Worm (Caenorhabditis elegans) whole organism, L3 larva: ENCODE results near the gene C17B7.12.

ENCODE experiments used
- R02D3.7 ChIP-seq: fragments of 150-350 bp; optimal IDR thresholded peaks from 2 replicates; lab custom pipeline; 2014; ENCODE audit warnings: missing biosample characterization, missing genetic modification characterization
- ZK546.5 ChIP-seq: sonication (generic microtip); optimal IDR thresholded peaks from 2 replicates; lab custom pipeline; 2017; ENCODE audit warnings: missing biosample characterization, missing genetic modification characterization
- aly-2 ChIP-seq: fragments of 150-350 bp; optimal IDR thresholded peaks from 2 replicates; lab custom pipeline; 2014; ENCODE audit warnings: missing biosample characterization, missing genetic modification characterization
- ama-1 ChIP-seq: fragments of 150-350 bp; optimal IDR thresholded peaks from 2 replicates; lab custom pipeline; 2018
- ceh-28 ChIP-seq: fragments of 150-350 bp; optimal IDR thresholded peaks from 2 replicates; lab custom pipeline; 2014; ENCODE audit warnings: missing biosample characterization, missing genetic modification reagents, missing genetic modification characterization
- ceh-82 ChIP-seq: fragments of 150-350 bp; optimal IDR thresholded peaks from 2 replicates; lab custom pipeline; 2014; ENCODE audit warnings: missing biosample characterization, missing genetic modification characterization
- egl-27 ChIP-seq: sonication (generic microtip); optimal IDR thresholded peaks from 4 replicates; lab custom pipeline; 2017; ENCODE audit warnings: missing biosample characterization, missing genetic modification reagents, missing genetic modification characterization
- egl-5 ChIP-seq: fragments of 150-350 bp; optimal IDR thresholded peaks from 2 replicates; lab custom pipeline; 2017; ENCODE audit warnings: missing biosample characterization, missing genetic modification reagents, missing genetic modification characterization, inconsistent platforms
- elt-1 ChIP-seq: fragments of 150-350 bp; optimal IDR thresholded peaks from 2 replicates; lab custom pipeline; 2014; ENCODE audit warnings: missing biosample characterization, missing genetic modification characterization
- elt-2 ChIP-seq: sonication (generic microtip); optimal IDR thresholded peaks from 2 replicates; lab custom pipeline; 2016; ENCODE audit warnings: missing genetic modification reagents, mild to moderate bottlenecking, missing genetic modification characterization, missing compliant biosample characterization
- elt-3 ChIP-seq, 3 experiments: fragments of 150-350 bp in 1 of 3; sonication (generic microtip) in 2 of 3; optimal IDR thresholded peaks; 2 replicates in 2 of 3; 4 replicates in 1 of 3; lab custom pipeline; 2014 to 2017; ENCODE audit warnings: missing biosample characterization in 3 of 3, missing genetic modification characterization in 3 of 3
- eor-1 ChIP-seq, 2 experiments: fragments of 150-350 bp; optimal IDR thresholded peaks; 2 replicates each; lab custom pipeline; 2014 to 2018; ENCODE audit warnings: missing biosample characterization in 2 of 2, missing genetic modification characterization in 2 of 2
- fos-1 ChIP-seq: fragments of 150-350 bp; optimal IDR thresholded peaks from 2 replicates; lab custom pipeline; 2014; ENCODE audit warnings: missing biosample characterization, missing genetic modification characterization
- hmg-11 ChIP-seq: sonication (generic microtip); optimal IDR thresholded peaks from 2 replicates; lab custom pipeline; 2016; ENCODE audit warnings: missing genetic modification characterization, missing compliant biosample characterization
- jun-1 ChIP-seq: fragments of 150-350 bp; optimal IDR thresholded peaks from 2 replicates; lab custom pipeline; 2014; ENCODE audit warnings: missing biosample characterization, missing genetic modification reagents, missing genetic modification characterization
- lin-39 ChIP-seq: fragments of 150-350 bp; optimal IDR thresholded peaks from 2 replicates; lab custom pipeline; 2018; ENCODE audit warnings: missing biosample characterization, missing genetic modification reagents, missing genetic modification characterization
- lsy-12 ChIP-seq: sonication (generic microtip); optimal IDR thresholded peaks from 2 replicates; lab custom pipeline; 2016; ENCODE audit warnings: mild to moderate bottlenecking, missing genetic modification characterization, missing compliant biosample characterization
- mdl-1 ChIP-seq: fragments of 150-350 bp; optimal IDR thresholded peaks from 2 replicates; lab custom pipeline; 2014; ENCODE audit warnings: missing biosample characterization, missing genetic modification characterization
- mml-1 ChIP-seq: fragments of 150-350 bp; sonication (generic microtip); optimal IDR thresholded peaks from 3 replicates; lab custom pipeline; 2014; ENCODE audit warnings: missing biosample characterization, missing genetic modification characterization
- nfya-1 ChIP-seq: sonication (generic microtip); optimal IDR thresholded peaks from 2 replicates; lab custom pipeline; 2017; ENCODE audit warnings: missing genetic modification characterization, mild to moderate bottlenecking, missing compliant biosample characterization, antibody characterized with exemption, moderate library complexity; ENCODE audit not compliant: insufficient read depth
- nhr-11 ChIP-seq: fragments of 150-350 bp; optimal IDR thresholded peaks from 2 replicates; lab custom pipeline; 2014; ENCODE audit warnings: missing biosample characterization, missing genetic modification characterization
- nhr-12 ChIP-seq: fragments of 150-350 bp; optimal IDR thresholded peaks from 2 replicates; lab custom pipeline; 2014; ENCODE audit warnings: missing biosample characterization, missing genetic modification characterization
- nhr-23 ChIP-seq: fragments of 150-350 bp; optimal IDR thresholded peaks from 2 replicates; lab custom pipeline; 2014; ENCODE audit warnings: missing biosample characterization, missing genetic modification reagents, missing genetic modification characterization
- nhr-237 ChIP-seq: fragments of 150-350 bp; optimal IDR thresholded peaks from 2 replicates; lab custom pipeline; 2014; ENCODE audit warnings: missing biosample characterization, missing genetic modification characterization
- nhr-25 ChIP-seq: sonication (generic microtip); optimal IDR thresholded peaks from 2 replicates; lab custom pipeline; 2017; ENCODE audit warnings: missing biosample characterization, missing genetic modification characterization
- nhr-28 ChIP-seq: fragments of 150-350 bp; optimal IDR thresholded peaks from 2 replicates; lab custom pipeline; 2014; ENCODE audit warnings: missing biosample characterization, missing genetic modification characterization
- nhr-67 ChIP-seq: fragments of 150-350 bp; optimal IDR thresholded peaks from 2 replicates; lab custom pipeline; 2014; ENCODE audit warnings: missing biosample characterization, missing genetic modification characterization
- nhr-76 ChIP-seq: fragments of 150-350 bp; sonication (generic microtip); optimal IDR thresholded peaks from 5 replicates; lab custom pipeline; 2014; ENCODE audit warnings: missing biosample characterization, missing genetic modification characterization
- nhr-77 ChIP-seq: fragments of 150-350 bp; optimal IDR thresholded peaks from 2 replicates; lab custom pipeline; 2014; ENCODE audit warnings: missing biosample characterization, missing genetic modification characterization
- pha-4 ChIP-seq: fragments of 150-350 bp; optimal IDR thresholded peaks from 2 replicates; lab custom pipeline; 2014; ENCODE audit warnings: missing biosample characterization, missing genetic modification reagents, missing genetic modification characterization
- pqm-1 ChIP-seq: fragments of 150-350 bp; optimal IDR thresholded peaks from 2 replicates; lab custom pipeline; 2017; ENCODE audit warnings: missing biosample characterization, missing genetic modification characterization, inconsistent platforms
- sea-2 ChIP-seq: fragments of 150-350 bp; sonication (generic microtip); optimal IDR thresholded peaks from 4 replicates; lab custom pipeline; 2014; ENCODE audit warnings: missing biosample characterization, missing genetic modification reagents, missing genetic modification characterization
- skn-1 ChIP-seq: fragments of 150-350 bp; optimal IDR thresholded peaks from 2 replicates; lab custom pipeline; 2014; ENCODE audit warnings: missing biosample characterization, missing genetic modification characterization
- unc-39 ChIP-seq: sonication (generic microtip); optimal IDR thresholded peaks from 4 replicates; lab custom pipeline; 2017; ENCODE audit warnings: missing biosample characterization, missing genetic modification characterization
- unc-62 ChIP-seq: fragments of 150-350 bp; sonication (generic microtip); optimal IDR thresholded peaks from 4 replicates; lab custom pipeline; 2014; ENCODE audit warnings: missing biosample characterization, missing genetic modification reagents, missing genetic modification characterization
- zag-1 ChIP-seq: fragments of 150-350 bp; optimal IDR thresholded peaks from 2 replicates; lab custom pipeline; 2014; ENCODE audit warnings: missing biosample characterization, missing genetic modification characterization
- ztf-11 ChIP-seq: fragments of 150-350 bp; optimal IDR thresholded peaks from 2 replicates; lab custom pipeline; 2014; ENCODE audit warnings: missing biosample characterization, missing genetic modification characterization
- ztf-4 ChIP-seq: fragments of 150-350 bp; optimal IDR thresholded peaks from 2 replicates; lab custom pipeline; 2014; ENCODE audit warnings: missing biosample characterization, missing genetic modification characterization

C17B7.12 gene

ce11 chrV:3342504-3342903 is 10.5 kb upstream of the C17B7.12 start, which contains the start of gene C17B7.3:
TSS of gene C17B7.3 (plus strand) at chrV:3342804.
- TF ChIP-seq ceh-82 (no peak), nhr-67 (tag; lab: Kevin White, UChicago) (no peak), eor-1 (tag; optimal IDR thresholded peaks at IDR 0.05; lab: Kevin White, UChicago) (no peak), ztf-11 (tag; lab: Kevin White, UChicago) (no peak), lsy-12 (no peak)
- TF ChIP-seq, all 47 proteins: peak for 0

- TF ChIP-seq mml-1 (tag; lab: Kevin White, UChicago) (no peak), nhr-76 (tag; lab: Kevin White, UChicago) (no peak), nhr-23 (tag; lab: Kevin White, UChicago) (no peak), elt-2 (tag; lab: Kevin White, UChicago) (no peak), sea-2 (no peak), unc-62 (GFP tag; lab: Kevin White, UChicago) (no peak), fos-1 (tag; lab: Kevin White, UChicago) (no peak), egl-5 (tag; lab: Kevin White, UChicago) (no peak), ama-1 (lab: Kevin White, UChicago) (no peak), eor-1 (tag; optimal IDR thresholded peaks at IDR 0.05; lab: Kevin White, UChicago) (no peak), hmg-11 (tag; lab: Kevin White, UChicago) (no peak), ceh-82 (no peak), nhr-11 (tag; lab: Kevin White, UChicago) (no peak), unc-39 (no peak), lsy-12 (no peak), pha-4 (tag; lab: Kevin White, UChicago) (no peak), nfya-1 (tag; lab: Kevin White, UChicago) (no peak)
- TF ChIP-seq, all 47 proteins: peak for 0
Observed at ce11 chrV:3344001-3344400, 9.0 kb upstream of the C17B7.12 start.

DNA sequence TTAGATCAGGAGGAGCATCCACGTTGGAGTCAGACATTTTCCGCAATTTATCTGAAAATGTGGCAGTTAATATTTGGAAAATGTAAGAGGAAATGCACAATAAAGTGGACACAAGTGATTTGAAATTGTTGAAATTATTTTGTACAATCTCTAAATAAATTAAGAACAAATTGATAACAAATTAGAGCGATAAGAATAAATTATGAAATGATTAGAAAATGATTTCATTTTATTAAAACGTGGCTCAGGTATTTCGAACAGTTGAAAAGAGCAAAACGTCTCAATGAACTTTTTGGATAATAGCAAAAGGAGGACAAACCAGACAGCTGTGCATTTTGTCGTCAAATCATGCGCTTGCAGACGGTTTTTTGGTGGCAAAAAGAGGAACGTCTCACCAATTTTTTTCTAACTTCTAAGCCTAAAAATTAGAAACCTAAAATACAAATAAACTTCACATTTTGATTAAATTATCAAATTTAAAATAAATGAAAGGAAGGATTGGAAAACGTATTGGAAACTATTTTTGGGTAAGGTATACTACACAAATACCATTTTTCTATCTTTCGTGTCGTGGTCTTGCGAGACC is 6.5 kb upstream of the C17B7.12 start, which contains the start of gene fbxa-65:
fbxa-65 (minus strand) TSS at position 51 of the 586 bp plus-strand sequence.
- TF ChIP-seq nfya-1 (tag; lab: Kevin White, UChicago) (no peak), lin-39 (tag; lab: Kevin White, UChicago) (no peak), elt-3 (tag; optimal IDR thresholded peaks at IDR 0.05; lab: Kevin White, UChicago) (no peak), nhr-237 (tag; lab: Kevin White, UChicago) (no peak), ceh-82 (no peak), nhr-67 (tag; lab: Kevin White, UChicago) (no peak), ZK546.5 (no peak), nhr-77 (no peak), hmg-11 (tag; lab: Kevin White, UChicago) (no peak), ztf-4 (tag; lab: Kevin White, UChicago) (no peak), lsy-12 (no peak), elt-1 (tag; lab: Kevin White, UChicago) (no peak), egl-27 (no peak), unc-39 (no peak)

- no peak for TF ChIP-seq ztf-4 (tag; lab: Kevin White, UChicago)
- TF ChIP-seq lin-39 (tag; lab: Kevin White, UChicago), result no peak
- TF ChIP-seq pqm-1 (tag; lab: Kevin White, UChicago), result no peak
- no peak for TF ChIP-seq sea-2
- TF ChIP-seq nhr-25 (tag; lab: Kevin White, UChicago), result no peak
- TF ChIP-seq nhr-12 (tag; lab: Kevin White, UChicago), result no peak
- no peak for TF ChIP-seq nhr-28 (tag; lab: Kevin White, UChicago)
- no peak for TF ChIP-seq R02D3.7 (tag; lab: Kevin White, UChicago)
- no peak for TF ChIP-seq ceh-28 (tag; lab: Kevin White, UChicago)
- TF ChIP-seq mml-1 (tag; lab: Kevin White, UChicago), result no peak
- no peak for TF ChIP-seq elt-3 (tag; optimal IDR thresholded peaks at IDR 0.05; lab: Kevin White, UChicago)
- no peak for TF ChIP-seq unc-62 (GFP tag; lab: Kevin White, UChicago)
- no peak for TF ChIP-seq jun-1 (tag; lab: Kevin White, UChicago)
- TF ChIP-seq skn-1, result no peak
- TF ChIP-seq mdl-1 (tag; lab: Kevin White, UChicago), result no peak
- TF ChIP-seq eor-1 (tag; optimal IDR thresholded peaks at IDR 0.05; lab: Kevin White, UChicago), result no peak
- TF ChIP-seq zag-1 (tag; lab: Kevin White, UChicago), result no peak
- no peak for TF ChIP-seq aly-2 (tag; lab: Kevin White, UChicago)
- TF ChIP-seq nhr-23 (tag; lab: Kevin White, UChicago), result no peak
- no peak for TF ChIP-seq nhr-237 (tag; lab: Kevin White, UChicago)
Observed at ce11 chrV:3347486-3347885, 5.5 kb upstream of the C17B7.12 start.
